Worm (Caenorhabditis elegans) whole organism, late embryonic: ENCODE data around the gene C08E3.15.

Experiments
- F13H6.1 ChIP-seq: sonication (generic microtip); optimal IDR thresholded peaks from 2 replicates; lab custom pipeline; 2016; ENCODE audit warnings: missing genetic modification characterization, missing compliant biosample characterization
- K02D7.2 ChIP-seq: sonication (generic microtip); optimal IDR thresholded peaks from 2 replicates; lab custom pipeline; 2017; ENCODE audit warnings: mild to moderate bottlenecking, missing genetic modification characterization, missing compliant biosample characterization
- T23F11.4 ChIP-seq: fragments of 200-800 bp; sonication (Bioruptor generic); optimal IDR thresholded peaks from 2 replicates; lab custom pipeline; 2018; ENCODE audit warnings: mild to moderate bottlenecking, missing genetic modification characterization, missing compliant biosample characterization
- Y22D7AL.16 ChIP-seq: sonication (generic microtip); optimal IDR thresholded peaks from 2 replicates; lab custom pipeline; 2016; ENCODE audit warnings: missing genetic modification characterization, missing compliant biosample characterization
- ahr-1 ChIP-seq: sonication (generic microtip); optimal IDR thresholded peaks from 2 replicates; lab custom pipeline; 2016; ENCODE audit warnings: missing genetic modification characterization, missing compliant biosample characterization
- ama-1 ChIP-seq: fragments of 150-350 bp; optimal IDR thresholded peaks from 2 replicates; lab custom pipeline; 2014
- ceh-18 ChIP-seq: sonication (generic microtip); optimal IDR thresholded peaks from 2 replicates; lab custom pipeline; 2016; ENCODE audit warnings: missing genetic modification characterization, missing compliant biosample characterization
- ceh-19 ChIP-seq: fragments of 200-800 bp; sonication (Bioruptor generic); optimal IDR thresholded peaks from 2 replicates; lab custom pipeline; 2018; ENCODE audit warnings: mild to moderate bottlenecking, missing genetic modification characterization, missing compliant biosample characterization
- ceh-24 ChIP-seq: sonication (generic microtip); optimal IDR thresholded peaks from 2 replicates; lab custom pipeline; 2016; ENCODE audit warnings: mild to moderate bottlenecking, missing genetic modification characterization, missing compliant biosample characterization
- ceh-30 ChIP-seq: fragments of 150-350 bp; optimal IDR thresholded peaks from 2 replicates; lab custom pipeline; 2014; ENCODE audit warnings: missing biosample characterization, missing genetic modification characterization
- ceh-31 ChIP-seq: sonication (generic microtip); optimal IDR thresholded peaks from 2 replicates; lab custom pipeline; 2016; ENCODE audit warnings: missing genetic modification characterization, missing compliant biosample characterization
- ceh-45 ChIP-seq: fragments of 200-800 bp; sonication (Bioruptor generic); IDR thresholded peaks from 2 replicates; pipeline ENCODE4 v1.3.6; 2022; ENCODE audit warnings: missing genetic modification reagents, missing genetic modification characterization, missing compliant biosample characterization
- ceh-48 ChIP-seq: sonication (generic microtip); optimal IDR thresholded peaks from 2 replicates; lab custom pipeline; 2016; ENCODE audit warnings: missing genetic modification characterization, inconsistent platforms, missing compliant biosample characterization
- ceh-6 ChIP-seq: fragments of 200-800 bp; sonication (Bioruptor generic); optimal IDR thresholded peaks from 2 replicates; lab custom pipeline; 2018; ENCODE audit warnings: mild to moderate bottlenecking, missing genetic modification characterization, missing compliant biosample characterization
- che-1 ChIP-seq: sonication (generic microtip); optimal IDR thresholded peaks from 2 replicates; lab custom pipeline; 2016; ENCODE audit warnings: mild to moderate bottlenecking, missing genetic modification characterization, missing compliant biosample characterization
- dmd-4 ChIP-seq: sonication (generic microtip); optimal IDR thresholded peaks from 2 replicates; lab custom pipeline; 2016; ENCODE audit warnings: borderline replicate concordance, missing genetic modification characterization, missing compliant biosample characterization
- elt-4 ChIP-seq: sonication (generic microtip); optimal IDR thresholded peaks from 2 replicates; lab custom pipeline; 2016; ENCODE audit warnings: missing genetic modification characterization, missing compliant biosample characterization
- eyg-1 ChIP-seq: sonication (generic microtip); optimal IDR thresholded peaks from 2 replicates; lab custom pipeline; 2016; ENCODE audit warnings: missing genotype, missing genetic modification characterization, missing compliant biosample characterization
- fax-1 ChIP-seq: sonication (generic microtip); optimal IDR thresholded peaks from 2 replicates; lab custom pipeline; 2016; ENCODE audit warnings: missing genotype, missing genetic modification characterization, missing compliant biosample characterization
- fkh-10 ChIP-seq: fragments of 150-350 bp; optimal IDR thresholded peaks from 2 replicates; lab custom pipeline; 2014; ENCODE audit warnings: missing biosample characterization, missing genetic modification reagents, missing genetic modification characterization
- fkh-6 ChIP-seq: sonication (generic microtip); optimal IDR thresholded peaks from 2 replicates; lab custom pipeline; 2016; ENCODE audit warnings: missing genetic modification characterization, missing compliant biosample characterization
- hlh-13 ChIP-seq: fragments of 200-800 bp; sonication (Bioruptor generic); optimal IDR thresholded peaks from 2 replicates; lab custom pipeline; 2018; ENCODE audit warnings: mild to moderate bottlenecking, missing genetic modification characterization, missing compliant biosample characterization
- hlh-15 ChIP-seq: sonication (generic microtip); optimal IDR thresholded peaks from 2 replicates; lab custom pipeline; 2016; ENCODE audit warnings: missing genetic modification characterization, missing compliant biosample characterization
- hlh-30 ChIP-seq: sonication (generic microtip); optimal IDR thresholded peaks from 2 replicates; lab custom pipeline; 2017; ENCODE audit warnings: antibody characterized with exemption, missing genetic modification characterization, missing compliant biosample characterization; ENCODE audit not compliant: insufficient read depth
- hlh-6 ChIP-seq: sonication (generic microtip); optimal IDR thresholded peaks from 2 replicates; lab custom pipeline; 2016; ENCODE audit warnings: missing genotype, missing genetic modification characterization, missing compliant biosample characterization
- lim-6 ChIP-seq: sonication (generic microtip); optimal IDR thresholded peaks from 2 replicates; lab custom pipeline; 2016; ENCODE audit warnings: missing genetic modification characterization, missing compliant biosample characterization
- lin-11 ChIP-seq: fragments of 200-800 bp; sonication (Bioruptor generic); optimal IDR thresholded peaks from 2 replicates; lab custom pipeline; 2018; ENCODE audit warnings: mild to moderate bottlenecking, missing genetic modification characterization, missing compliant biosample characterization
- madf-2 ChIP-seq: sonication (generic microtip); optimal IDR thresholded peaks from 2 replicates; lab custom pipeline; 2017; ENCODE audit warnings: missing genetic modification characterization, missing compliant biosample characterization
- mec-3 ChIP-seq: sonication (generic microtip); optimal IDR thresholded peaks from 2 replicates; lab custom pipeline; 2016; ENCODE audit warnings: borderline replicate concordance, missing genetic modification characterization, missing compliant biosample characterization
- nfya-1 ChIP-seq: sonication (generic microtip); optimal IDR thresholded peaks from 2 replicates; lab custom pipeline; 2017; ENCODE audit warnings: missing genetic modification characterization, mild to moderate bottlenecking, missing compliant biosample characterization, antibody characterized with exemption, moderate library complexity
- nhr-11 ChIP-seq: fragments of 150-350 bp; optimal IDR thresholded peaks from 2 replicates; lab custom pipeline; 2014; ENCODE audit warnings: missing biosample characterization, missing genetic modification characterization
- nhr-232 ChIP-seq: sonication (generic microtip); optimal IDR thresholded peaks from 2 replicates; lab custom pipeline; 2016; ENCODE audit warnings: missing genetic modification characterization, missing compliant biosample characterization
- odd-2 ChIP-seq: sonication (generic microtip); optimal IDR thresholded peaks from 2 replicates; lab custom pipeline; 2017; ENCODE audit warnings: antibody characterized with exemption, mild to moderate bottlenecking, missing genetic modification characterization, missing compliant biosample characterization
- pag-3 ChIP-seq: sonication (generic microtip); optimal IDR thresholded peaks from 2 replicates; lab custom pipeline; 2016; ENCODE audit warnings: missing compliant biosample characterization, missing genetic modification characterization, borderline replicate concordance
- pat-9 ChIP-seq: fragments of 200-800 bp; sonication (Bioruptor generic); optimal IDR thresholded peaks from 2 replicates; lab custom pipeline; 2018; ENCODE audit warnings: mild to moderate bottlenecking, missing genetic modification characterization, moderate library complexity, missing compliant biosample characterization
- pha-2 ChIP-seq: sonication (generic microtip); optimal IDR thresholded peaks from 2 replicates; lab custom pipeline; 2017; ENCODE audit warnings: mild to moderate bottlenecking, missing genetic modification characterization, missing compliant biosample characterization
- pha-4 ChIP-seq: fragments of 150-350 bp; optimal IDR thresholded peaks from 2 replicates; lab custom pipeline; 2018; ENCODE audit warnings: missing biosample characterization, missing genetic modification reagents, missing genetic modification characterization
- pqm-1 ChIP-seq: sonication (generic microtip); optimal IDR thresholded peaks from 2 replicates; lab custom pipeline; 2016; ENCODE audit warnings: missing genetic modification characterization, missing compliant biosample characterization
- pros-1 ChIP-seq: fragments of 150-350 bp; optimal IDR thresholded peaks from 2 replicates; lab custom pipeline; 2014; ENCODE audit warnings: missing biosample characterization, missing genetic modification reagents, missing genetic modification characterization
- ref-2 ChIP-seq: sonication (generic microtip); optimal IDR thresholded peaks from 2 replicates; lab custom pipeline; 2016; ENCODE audit warnings: missing genetic modification characterization, missing compliant biosample characterization
- rnt-1 ChIP-seq: sonication (generic microtip); optimal IDR thresholded peaks from 2 replicates; lab custom pipeline; 2016; ENCODE audit warnings: missing genetic modification characterization, missing compliant biosample characterization
- sdc-2 ChIP-seq: sonication (generic microtip); optimal IDR thresholded peaks from 2 replicates; lab custom pipeline; 2016; ENCODE audit warnings: missing genotype, missing genetic modification characterization, missing compliant biosample characterization
- sox-2 ChIP-seq: fragments of 200-800 bp; sonication (Bioruptor generic); IDR thresholded peaks from 2 replicates; pipeline ENCODE4 v1.3.6; 2022; ENCODE audit warnings: missing genetic modification reagents, missing genetic modification characterization, missing compliant biosample characterization
- sox-4 ChIP-seq: sonication (generic microtip); optimal IDR thresholded peaks from 2 replicates; lab custom pipeline; 2017; ENCODE audit warnings: mild to moderate bottlenecking, missing genetic modification characterization, inconsistent platforms, missing compliant biosample characterization
- tbx-7 ChIP-seq: sonication (generic microtip); optimal IDR thresholded peaks from 2 replicates; lab custom pipeline; 2016; ENCODE audit warnings: missing genotype, missing genetic modification characterization, missing compliant biosample characterization
- ttx-3 ChIP-seq: sonication (generic microtip); optimal IDR thresholded peaks from 2 replicates; lab custom pipeline; 2016; ENCODE audit warnings: missing genetic modification reagents, missing genetic modification characterization, missing compliant biosample characterization
- unc-42 ChIP-seq: sonication (generic microtip); optimal IDR thresholded peaks from 2 replicates; lab custom pipeline; 2016; ENCODE audit warnings: missing genotype, missing genetic modification characterization, missing compliant biosample characterization
- unc-86 ChIP-seq: sonication (generic microtip); optimal IDR thresholded peaks from 2 replicates; lab custom pipeline; 2016; ENCODE audit warnings: missing genetic modification characterization, missing compliant biosample characterization

The C08E3.15 gene

ce11 chrII:1648768-1649167, 21.1 kb upstream of the C08E3.15 start, which contains the start of gene fbxb-21:
Gene fbxb-21, minus strand, starts transcription at chrII:1648868.
- TF ChIP-seq ttx-3 = no peak
- no peak for TF ChIP-seq F13H6.1 (tag; lab: Kevin White, UChicago)
- no peak for TF ChIP-seq fkh-10 (GFP tag; lab: Kevin White, UChicago)
- TF ChIP-seq hlh-30 (tag; lab: Kevin White, UChicago) = no peak
- no peak for TF ChIP-seq lin-11 (tag; lab: Kevin White, UChicago)
- TF ChIP-seq K02D7.2 (tag; lab: Kevin White, UChicago) = no peak
- TF ChIP-seq ceh-24 (tag; lab: Kevin White, UChicago) = no peak

DNA sequence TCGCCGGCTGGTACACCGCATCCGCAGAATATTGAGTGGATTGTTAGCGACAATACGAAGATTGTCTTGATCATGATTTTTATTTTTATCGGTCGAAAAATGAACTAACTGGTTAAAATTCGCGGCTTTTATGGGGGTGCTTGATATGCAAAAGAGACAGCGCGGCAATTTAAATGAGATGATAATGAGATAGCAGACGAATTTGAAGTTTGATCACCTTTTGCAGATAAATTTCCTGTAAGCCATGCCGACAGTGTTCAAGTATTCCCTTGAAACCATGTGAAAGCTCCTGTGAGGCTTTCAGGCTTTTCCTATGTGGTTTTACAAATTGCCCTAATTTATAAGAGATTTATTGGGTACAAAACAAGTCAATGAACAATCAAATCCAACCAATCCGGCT, 18.5 kb upstream of the C08E3.15 start, which contains the start of gene ZC204.17:
ZC204.17 (minus strand) TSS at position 101 of the 400 bp plus-strand sequence.
- no peak for TF ChIP-seq tbx-7
- TF ChIP-seq lim-6 (tag; lab: Kevin White, UChicago) = no peak
- TF ChIP-seq unc-42 (tag; lab: Kevin White, UChicago) = no peak
- TF ChIP-seq hlh-13 (GFP tag; lab: Kevin White, UChicago) = no peak
- no peak for TF ChIP-seq nfya-1 (tag; lab: Kevin White, UChicago)
- TF ChIP-seq K02D7.2 (tag; lab: Kevin White, UChicago) = no peak
- TF ChIP-seq ama-1 (lab: Kevin White, UChicago) = no peak
- no peak for TF ChIP-seq sox-2 (GFP tag; lab: Robert Waterston, UW)
- TF ChIP-seq pros-1 (tag; lab: Kevin White, UChicago) = no peak
- TF ChIP-seq ceh-18 (tag; lab: Kevin White, UChicago) = no peak
- TF ChIP-seq ceh-30 (tag; lab: Kevin White, UChicago) = no peak
- no peak for TF ChIP-seq pha-4
- TF ChIP-seq elt-4 = no peak
- no peak for TF ChIP-seq ceh-19 (GFP tag; lab: Kevin White, UChicago)
- TF ChIP-seq Y22D7AL.16 (tag; lab: Kevin White, UChicago) = no peak
- no peak for TF ChIP-seq hlh-6 (tag; lab: Kevin White, UChicago)
- no peak for TF ChIP-seq ceh-31 (tag; lab: Kevin White, UChicago)
- TF ChIP-seq nhr-232 (tag; lab: Kevin White, UChicago) = no peak
- TF ChIP-seq, all 69 proteins: peak for 0

ce11 chrII:1644777-1645348, 17.2 kb upstream of the C08E3.15 start, which contains the start of gene ZC204.6:
Gene ZC204.6, minus strand, starts transcription at chrII:1644827.
- TF ChIP-seq pha-2 (no peak), pros-1 (tag; lab: Kevin White, UChicago) (no peak), rnt-1 (tag; lab: Kevin White, UChicago) (no peak), fax-1 (no peak), nhr-232 (tag; lab: Kevin White, UChicago) (no peak), ceh-48 (tag; lab: Kevin White, UChicago) (no peak), elt-4 (no peak), F13H6.1 (tag; lab: Kevin White, UChicago) (no peak), ceh-19 (GFP tag; lab: Kevin White, UChicago) (no peak), ahr-1 (no peak), che-1 (tag; lab: Kevin White, UChicago) (no peak), mec-3 (tag; lab: Kevin White, UChicago) (no peak), unc-86 (tag; lab: Kevin White, UChicago) (no peak), ttx-3 (no peak), sdc-2 (no peak), pqm-1 (no peak), dmd-4 (tag; lab: Kevin White, UChicago) (no peak)

ce11 chrII:1640496-1640895, 12.8 kb upstream of the C08E3.15 start, which contains the start of gene srh-72:
Gene srh-72, minus strand, starts transcription at chrII:1640596.
- TF ChIP-seq ceh-45 (GFP tag; lab: Robert Waterston, UW) = no peak
- TF ChIP-seq nhr-11 (tag; lab: Kevin White, UChicago) = no peak
- no peak for TF ChIP-seq ref-2
- no peak for TF ChIP-seq T23F11.4 (GFP tag; lab: Kevin White, UChicago)
- no peak for TF ChIP-seq tbx-7
- no peak for TF ChIP-seq madf-2 (tag; lab: Kevin White, UChicago)
- TF ChIP-seq F13H6.1 (tag; lab: Kevin White, UChicago) = no peak
- TF ChIP-seq sdc-2 = no peak
- no peak for TF ChIP-seq pag-3
- TF ChIP-seq fkh-6 (tag; lab: Kevin White, UChicago) = no peak
- no peak for TF ChIP-seq sox-4 (tag; lab: Kevin White, UChicago)
- TF ChIP-seq hlh-15 (tag; lab: Kevin White, UChicago) = no peak
- TF ChIP-seq odd-2 (tag; lab: Kevin White, UChicago) = no peak
- no peak for TF ChIP-seq pat-9
- no peak for TF ChIP-seq ceh-6 (GFP tag; lab: Kevin White, UChicago)
- TF ChIP-seq eyg-1 (tag; lab: Kevin White, UChicago) = no peak
- no peak for TF ChIP-seq ama-1 (lab: Kevin White, UChicago)
